Worm (Caenorhabditis elegans) whole organism, midembryonic: ENCODE results near the gene C14C6.2.

ENCODE experiments used
- T22C8.4 ChIP-seq: fragments of 200-800 bp; sonication (Bioruptor generic); IDR thresholded peaks from 2 replicates; pipeline ENCODE4 v1.3.6; 2022; ENCODE audit warnings: missing genetic modification characterization, missing compliant biosample characterization
- cog-1 ChIP-seq: sonication (generic microtip); optimal IDR thresholded peaks from 2 replicates; lab custom pipeline; 2016; ENCODE audit warnings: missing genetic modification characterization, missing compliant biosample characterization
- flt-1 ChIP-seq: fragments of 200-800 bp; sonication (Bioruptor generic); IDR thresholded peaks from 2 replicates; pipeline ENCODE4 v1.3.6; 2022; ENCODE audit warnings: missing genetic modification characterization, missing compliant biosample characterization
- klf-2 ChIP-seq: fragments of 200-800 bp; sonication (Bioruptor generic); conservative IDR thresholded peaks from 2 replicates; pipeline ENCODE4 v1.3.6; 2022; ENCODE audit warnings: missing genetic modification reagents, missing genetic modification characterization, missing compliant biosample characterization
- med-1 ChIP-seq: sonication (generic microtip); optimal IDR thresholded peaks from 2 replicates; lab custom pipeline; 2017; ENCODE audit warnings: missing genetic modification characterization, mild to moderate bottlenecking, missing compliant biosample characterization, antibody characterized with exemption, missing genetic modification reagents; ENCODE audit not compliant: insufficient read depth
- ref-1 ChIP-seq: fragments of 200-800 bp; sonication (Bioruptor generic); conservative IDR thresholded peaks from 2 replicates; pipeline ENCODE4 v1.3.6; 2022; ENCODE audit warnings: missing genetic modification reagents, missing genetic modification characterization, missing compliant biosample characterization
- tab-1 ChIP-seq: fragments of 200-800 bp; sonication (Bioruptor generic); IDR thresholded peaks from 2 replicates; pipeline ENCODE4 v1.3.6; 2022; ENCODE audit warnings: missing genetic modification characterization, missing compliant biosample characterization
- ztf-23 ChIP-seq: fragments of 200-800 bp; sonication (Bioruptor generic); IDR thresholded peaks from 2 replicates; pipeline ENCODE4 v1.3.6; 2022; ENCODE audit warnings: missing genetic modification reagents, missing genetic modification characterization, missing compliant biosample characterization
- ztf-29 ChIP-seq: fragments of 200-800 bp; sonication (Bioruptor generic); IDR thresholded peaks from 2 replicates; pipeline ENCODE4 v1.3.6; 2022; ENCODE audit warnings: missing genetic modification reagents, missing genetic modification characterization, missing compliant biosample characterization

Gene C14C6.2

ce11 chrV:562834-563233 lies at the start of gene C14C6.2:
Gene C14C6.2 (plus strand): TSS chrV:563134.
- TF ChIP-seq tab-1 (GFP tag; lab: Robert Waterston, UW), result no peak
- no peak for TF ChIP-seq ztf-29 (GFP tag; lab: Robert Waterston, UW)
- no peak for TF ChIP-seq klf-2 (GFP tag; lab: Robert Waterston, UW)
- TF ChIP-seq ref-1 (GFP tag; lab: Robert Waterston, UW), result no peak
- no peak for TF ChIP-seq med-1 (GFP tag; lab: Kevin White, UChicago)
- no peak for TF ChIP-seq flt-1 (GFP tag; lab: Robert Waterston, UW)
- TF ChIP-seq T22C8.4, result no peak
- no peak for TF ChIP-seq ztf-23 (GFP tag; lab: Robert Waterston, UW)
- no peak for TF ChIP-seq cog-1

ce11 chrV:519445-519844 lies 43.5 kb upstream of the C14C6.2 start, which contains the start of gene nhr-210:
Gene nhr-210 (minus strand): TSS chrV:519545.
- TF ChIP-seq flt-1 (GFP tag; lab: Robert Waterston, UW), result no peak
- no peak for TF ChIP-seq med-1 (GFP tag; lab: Kevin White, UChicago)
- TF ChIP-seq ref-1 (GFP tag; lab: Robert Waterston, UW), result no peak
- no peak for TF ChIP-seq T22C8.4
- no peak for TF ChIP-seq klf-2 (GFP tag; lab: Robert Waterston, UW)
- TF ChIP-seq cog-1, result no peak
- TF ChIP-seq ztf-23 (GFP tag; lab: Robert Waterston, UW), result no peak
- no peak for TF ChIP-seq tab-1 (GFP tag; lab: Robert Waterston, UW)
- no peak for TF ChIP-seq ztf-29 (GFP tag; lab: Robert Waterston, UW)

- TF ChIP-seq cog-1, result no peak
- no peak for TF ChIP-seq ref-1 (GFP tag; lab: Robert Waterston, UW)
- no peak for TF ChIP-seq T22C8.4
- TF ChIP-seq ztf-23 (GFP tag; lab: Robert Waterston, UW), result no peak
- TF ChIP-seq ztf-29 (GFP tag; lab: Robert Waterston, UW), result no peak
- TF ChIP-seq med-1 (GFP tag; lab: Kevin White, UChicago), result no peak
- no peak for TF ChIP-seq klf-2 (GFP tag; lab: Robert Waterston, UW)
- no peak for TF ChIP-seq tab-1 (GFP tag; lab: Robert Waterston, UW)
- TF ChIP-seq flt-1 (GFP tag; lab: Robert Waterston, UW), result no peak
Measured at ce11 chrV:521517-521916, 41.4 kb upstream of the C14C6.2 start, which contains the start of gene srw-107. Gene srw-107 (minus strand): TSS chrV:521617.

- TF ChIP-seq ztf-23 (GFP tag; lab: Robert Waterston, UW), result no peak
- no peak for TF ChIP-seq T22C8.4
- no peak for TF ChIP-seq klf-2 (GFP tag; lab: Robert Waterston, UW)
- no peak for TF ChIP-seq cog-1
- TF ChIP-seq med-1 (GFP tag; lab: Kevin White, UChicago), result no peak
Measured at ce11 chrV:524058-524457, 38.9 kb upstream of the C14C6.2 start, which contains the start of gene lipl-3. Gene lipl-3 (minus strand): TSS chrV:524218.

- TF ChIP-seq flt-1 (GFP tag; lab: Robert Waterston, UW), result no peak
- TF ChIP-seq T22C8.4, result no peak
- TF ChIP-seq med-1 (GFP tag; lab: Kevin White, UChicago), result no peak
- no peak for TF ChIP-seq cog-1
- no peak for TF ChIP-seq ztf-29 (GFP tag; lab: Robert Waterston, UW)
- TF ChIP-seq klf-2 (GFP tag; lab: Robert Waterston, UW), result no peak
- no peak for TF ChIP-seq ztf-23 (GFP tag; lab: Robert Waterston, UW)
- TF ChIP-seq ref-1 (GFP tag; lab: Robert Waterston, UW), result no peak
- no peak for TF ChIP-seq tab-1 (GFP tag; lab: Robert Waterston, UW)
Measured at ce11 chrV:525040-525439, 37.9 kb upstream of the C14C6.2 start, which contains the start of gene R11G11.16. Gene R11G11.16 (minus strand): TSS chrV:525140.

- TF ChIP-seq tab-1 (GFP tag; lab: Robert Waterston, UW), result no peak
- no peak for TF ChIP-seq ref-1 (GFP tag; lab: Robert Waterston, UW)
- TF ChIP-seq klf-2 (GFP tag; lab: Robert Waterston, UW), result no peak
- TF ChIP-seq ztf-23 (GFP tag; lab: Robert Waterston, UW), result no peak
- TF ChIP-seq T22C8.4, result no peak
- no peak for TF ChIP-seq cog-1
- no peak for TF ChIP-seq med-1 (GFP tag; lab: Kevin White, UChicago)
- TF ChIP-seq flt-1 (GFP tag; lab: Robert Waterston, UW), result no peak
- TF ChIP-seq ztf-29 (GFP tag; lab: Robert Waterston, UW), result no peak
Measured at ce11 chrV:527602-528001, 35.3 kb upstream of the C14C6.2 start, which contains the start of gene srw-108. Gene srw-108 (plus strand): TSS chrV:527902.

- TF ChIP-seq cog-1 (peak; percentile 47), ztf-29 (GFP tag; lab: Robert Waterston, UW) (0 out of 2 replicates have a peak, but pooled peaks have one; percentile 10), klf-2 (GFP tag; lab: Robert Waterston, UW) (no peak), tab-1 (GFP tag; lab: Robert Waterston, UW) (no peak), med-1 (GFP tag; lab: Kevin White, UChicago) (no peak)
Measured at ce11 chrV:532046-532445, 30.9 kb upstream of the C14C6.2 start, which contains the start of gene nhr-58. Gene nhr-58 (plus strand): TSS chrV:532259.

- TF ChIP-seq tab-1 (GFP tag; lab: Robert Waterston, UW) (no peak), ztf-29 (GFP tag; lab: Robert Waterston, UW) (no peak), klf-2 (GFP tag; lab: Robert Waterston, UW) (no peak), ztf-23 (GFP tag; lab: Robert Waterston, UW) (no peak), flt-1 (GFP tag; lab: Robert Waterston, UW) (no peak), cog-1 (no peak), ref-1 (GFP tag; lab: Robert Waterston, UW) (no peak), T22C8.4 (no peak), med-1 (GFP tag; lab: Kevin White, UChicago) (no peak)
Measured at ce11 chrV:534176-534575, 28.8 kb upstream of the C14C6.2 start, which contains the start of gene nhr-132. Gene nhr-132 (plus strand): TSS chrV:534446.

ce11 chrV:536571-536970 lies 26.4 kb upstream of the C14C6.2 start, which contains the start of gene C14C6.5:
Gene C14C6.5 (plus strand): TSS chrV:536628.
- no peak for TF ChIP-seq ztf-29 (GFP tag; lab: Robert Waterston, UW)
